Worm (Caenorhabditis elegans) whole organism, dauer: ENCODE data around the gene srx-16.

Experiments
- unc-62 ChIP-seq: sonication (generic microtip); optimal IDR thresholded peaks from 2 replicates; lab custom pipeline; 2017; ENCODE audit warnings: missing biosample characterization, missing genetic modification reagents, missing genetic modification characterization

Gene srx-16

ce11 chrV:6976047-6976446 lies at the start of gene srx-16:
Gene srx-16 (plus strand): TSS chrV:6976347.
- TF ChIP-seq unc-62 (GFP tag; lab: Kevin White, UChicago), result no peak

- no peak for TF ChIP-seq unc-62 (GFP tag; lab: Kevin White, UChicago)
These were observed 49.5 kb upstream of the srx-16 start for ce11 chrV:6926633-6927032.

ce11 chrV:6928938-6929337 lies 47.2 kb upstream of the srx-16 start, which contains the start of gene unc-68:
Gene unc-68 (minus strand): TSS chrV:6929038.
- TF ChIP-seq unc-62 (GFP tag; lab: Kevin White, UChicago), result no peak

- no peak for TF ChIP-seq unc-62 (GFP tag; lab: Kevin White, UChicago)
These were observed 45.9 kb upstream of the srx-16 start for ce11 chrV:6930284-6930683.

ce11 chrV:6934212-6934611 lies 41.9 kb upstream of the srx-16 start, which contains the start of gene lipl-6:
Gene lipl-6 (minus strand): TSS chrV:6934312.
- TF ChIP-seq unc-62 (GFP tag; lab: Kevin White, UChicago), result no peak

ce11 chrV:6935878-6936277 lies 40.3 kb upstream of the srx-16 start, which contains the start of gene Y57E12B.10:
Gene Y57E12B.10 (minus strand): TSS chrV:6935978.
- no peak for TF ChIP-seq unc-62 (GFP tag; lab: Kevin White, UChicago)

ce11 chrV:6947442-6947841 lies 28.7 kb upstream of the srx-16 start, which contains the start of gene Y57E12B.4:
Gene Y57E12B.4 (minus strand): TSS chrV:6947542.
- TF ChIP-seq unc-62 (GFP tag; lab: Kevin White, UChicago), result no peak

- no peak for TF ChIP-seq unc-62 (GFP tag; lab: Kevin White, UChicago)
These were observed 27.9 kb upstream of the srx-16 start, which contains the start of gene Y57E12B.1 for ce11 chrV:6948225-6948624. Gene Y57E12B.1 (plus strand): TSS chrV:6948525.

- no peak for TF ChIP-seq unc-62 (GFP tag; lab: Kevin White, UChicago)
These were observed 26.4 kb upstream of the srx-16 start, which contains the start of gene Y57E12B.11 for ce11 chrV:6949770-6950169. Gene Y57E12B.11 (minus strand): TSS chrV:6949870.

- no peak for TF ChIP-seq unc-62 (GFP tag; lab: Kevin White, UChicago)
These were observed 24.8 kb upstream of the srx-16 start, which contains the start of gene T07H8.11 for ce11 chrV:6951306-6951705. Gene T07H8.11 (minus strand): TSS chrV:6951406.

ce11 chrV:6953797-6954196 lies 22.4 kb upstream of the srx-16 start, which contains the start of gene srg-31:
Gene srg-31 (minus strand): TSS chrV:6953897.
- no peak for TF ChIP-seq unc-62 (GFP tag; lab: Kevin White, UChicago)

- TF ChIP-seq unc-62 (GFP tag; lab: Kevin White, UChicago), result no peak
These were observed 19.9 kb upstream of the srx-16 start, which contains the start of gene mec-1 for ce11 chrV:6956237-6956636. Gene mec-1 (plus strand): TSS chrV:6956537.

ce11 chrV:6969950-6970532 lies 6.1 kb upstream of the srx-16 start, which contains the start of gene ptr-15:
Gene ptr-15 (minus strand): TSS chrV:6970000.
- no peak for TF ChIP-seq unc-62 (GFP tag; lab: Kevin White, UChicago)

ce11 chrV:6971567-6971966 lies 4.6 kb upstream of the srx-16 start, which contains the start of gene srx-59:
Gene srx-59 (plus strand): TSS chrV:6971867.
- no peak for TF ChIP-seq unc-62 (GFP tag; lab: Kevin White, UChicago)

ce11 chrV:6979019-6979418 lies 2.9 kb downstream of the srx-16 start, which contains the start of gene sre-12:
Gene sre-12 (minus strand): TSS chrV:6979119.
- no peak for TF ChIP-seq unc-62 (GFP tag; lab: Kevin White, UChicago)

ce11 chrV:6982813-6983212 lies 6.7 kb downstream of the srx-16 start, which contains the start of gene nhr-161:
Gene nhr-161 (minus strand): TSS chrV:6982913.
- no peak for TF ChIP-seq unc-62 (GFP tag; lab: Kevin White, UChicago)

ce11 chrV:6985943-6986342 lies 9.8 kb downstream of the srx-16 start, which contains the start of gene nhr-163:
Gene nhr-163 (minus strand): TSS chrV:6986043.
- no peak for TF ChIP-seq unc-62 (GFP tag; lab: Kevin White, UChicago)
